Fruit fly (Drosophila melanogaster): Measurements from ENCODE around the gene GATAd.
A peak's percentile ranks its signal among the peaks of the same experiment; 100 is the strongest.

GATAd gene

DNA sequence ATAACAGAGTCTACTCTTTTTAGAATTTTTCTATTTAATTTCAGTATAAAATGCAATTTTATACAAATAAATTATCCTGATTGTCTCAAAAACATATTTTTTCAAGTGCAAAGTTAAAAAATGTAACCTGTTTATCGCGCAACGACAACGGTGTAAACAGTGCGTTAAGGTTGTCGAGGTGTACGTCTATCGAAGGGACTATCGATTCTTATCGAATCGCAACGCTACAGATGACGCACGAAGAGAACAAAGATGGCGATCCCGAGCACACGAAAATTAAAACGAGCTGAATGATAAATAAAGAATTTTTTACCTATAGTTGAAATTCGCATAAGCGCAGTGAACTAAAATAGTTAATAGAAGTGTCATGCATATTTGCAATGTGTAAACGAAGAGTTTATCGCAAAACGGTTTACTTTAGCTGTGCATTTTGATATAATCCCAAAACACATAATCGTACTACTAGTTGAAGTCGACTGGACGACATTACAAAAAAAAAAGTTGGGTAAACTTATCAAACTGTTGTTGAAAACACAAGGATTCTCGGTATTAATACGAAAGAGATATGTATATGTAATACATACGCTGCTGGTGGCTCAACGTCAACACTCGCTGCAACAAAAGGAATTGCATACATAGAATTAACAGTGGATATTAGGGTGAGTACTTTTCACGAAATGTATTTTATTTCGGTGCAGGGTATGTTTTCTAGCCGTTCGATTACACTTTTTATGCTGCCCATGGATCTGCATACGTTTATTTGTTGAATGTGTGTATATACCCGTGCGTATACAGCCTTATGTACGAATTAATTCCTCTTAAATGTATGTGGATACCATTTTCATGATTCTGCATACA is 54.6 kb downstream of the GATAd start, which contains the start of gene da (continued):
- TF ChIP-seq sd (tag; optimal IDR thresholded peaks at IDR 0.05) (peak; percentile 46), Dip2 (GFP tag; IDR thresholded peaks at IDR 0.05) (no peak), CG7372 (GFP tag; IDR thresholded peaks at IDR 0.05) (0 out of 2 replicates have a peak, but pooled peaks have one; percentile 29), CG12391 (tag; optimal IDR thresholded peaks at IDR 0.05) (peak; percentile 83), D19B (GFP tag; optimal IDR thresholded peaks at IDR 0.05) (peak; percentile 64), Fer2 (tag; optimal IDR thresholded peaks at IDR 0.05) (peak; percentile 1), otp (GFP tag; IDR thresholded peaks at IDR 0.05) (no peak; the same call in 2 of the 3 replicates), Neu2 (GFP tag; optimal IDR thresholded peaks at IDR 0.05; ENCODE audit: borderline replicate concordance) (no peak), wek (GFP tag; optimal IDR thresholded peaks at IDR 0.05) (peak; percentile 15), seq (GFP tag; IDR thresholded peaks at IDR 0.05) (no peak; the same call in 1 of the 2 replicates), CG30020 (tag; optimal IDR thresholded peaks at IDR 0.05) (peak; percentile 99), CG34224 (GFP tag; IDR thresholded peaks at IDR 0.05; ENCODE audit: partially characterized antibody) (peak; percentile 68), fu2 (GFP tag; optimal IDR thresholded peaks at IDR 0.05) (peak; percentile 32), cad (GFP tag; optimal IDR thresholded peaks at IDR 0.05) (no peak), CG6765 (GFP tag; optimal IDR thresholded peaks at IDR 0.05) (peak; percentile 25), Max (GFP tag; optimal IDR thresholded peaks at IDR 0.05) (peak; percentile 5), Mrtf (GFP tag; IDR thresholded peaks at IDR 0.05) (no peak; the same call in 2 of the 3 replicates), CG10321 (GFP tag; IDR thresholded peaks at IDR 0.05) (no peak), ci (GFP tag; IDR thresholded peaks at IDR 0.05) (peak; percentile 81; the same call in 2 of the 3 replicates), knrl (GFP tag; IDR thresholded peaks at IDR 0.05; ENCODE audit: partially characterized antibody) (peak; percentile 50; the same call in 1 of the 3 replicates), zfh1 (GFP tag; IDR thresholded peaks at IDR 0.05) (peak; percentile 40; the same call in 1 of the 3 replicates), CG9876 (GFP tag; optimal IDR thresholded peaks at IDR 0.05) (peak; percentile 19), mld (GFP tag; IDR thresholded peaks at IDR 0.05; ENCODE audit: partially characterized antibody) (no peak), CG17359 (tag; optimal IDR thresholded peaks at IDR 0.05) (peak; percentile 68), CG17612 (GFP tag; IDR thresholded peaks at IDR 0.05) (no peak), CG17829 (tag; optimal IDR thresholded peaks at IDR 0.05) (peak; percentile 76), pfk (GFP tag; optimal IDR thresholded peaks at IDR 0.05) (peak; percentile 86), rib (GFP tag; IDR thresholded peaks at IDR 0.05) (peak; percentile 45), CG18599 (GFP tag; optimal IDR thresholded peaks at IDR 0.05) (peak; percentile 45), CG14860 (GFP tag; IDR thresholded peaks at IDR 0.05; ENCODE audit: partially characterized antibody) (no peak), vfl (GFP tag; optimal IDR thresholded peaks at IDR 0.05) (peak; percentile 53), NK7.1 (GFP tag; optimal IDR thresholded peaks at IDR 0.05) (no peak), Hand (GFP tag; optimal IDR thresholded peaks at IDR 0.05) (no peak), dpn (GFP tag; optimal IDR thresholded peaks at IDR 0.05) (peak; percentile 63 to 69), CG4820 (GFP tag; optimal IDR thresholded peaks at IDR 0.05) (peak; percentile 35), sr (GFP tag; IDR thresholded peaks at IDR 0.05) (no peak), jumu (GFP tag; optimal IDR thresholded peaks at IDR 0.05) (peak; percentile 64), ap (GFP tag; IDR thresholded peaks at IDR 0.05) (no peak), CG12219 (GFP tag; optimal IDR thresholded peaks at IDR 0.05) (peak; percentile 39), zf30C (GFP tag; optimal IDR thresholded peaks at IDR 0.05) (no peak), pan (optimal IDR thresholded peaks at IDR 0.05) (no peak), pan (GFP tag; optimal IDR thresholded peaks at IDR 0.05 in 1 of 2, IDR thresholded peaks at IDR 0.05 in 1 of 2) (peak in 1 of 2 experiments; percentile 61), Hsf (GFP tag; optimal IDR thresholded peaks at IDR 0.05) (peak; percentile 73), CG17802 (tag; optimal IDR thresholded peaks at IDR 0.05) (peak; percentile 95), Hey (tag; optimal IDR thresholded peaks at IDR 0.05) (no peak), CG11456 (GFP tag; IDR thresholded peaks at IDR 0.05) (no peak; the same call in 2 of the 3 replicates), Nf-YB (GFP tag; optimal IDR thresholded peaks at IDR 0.05) (peak; percentile 38), Dref (GFP tag; IDR thresholded peaks at IDR 0.05) (peak; percentile 92)

Data from whole organism, embryonic.